Fruit fly (Drosophila melanogaster): ENCODE results near the gene Ype.

Gene Ype

DNA sequence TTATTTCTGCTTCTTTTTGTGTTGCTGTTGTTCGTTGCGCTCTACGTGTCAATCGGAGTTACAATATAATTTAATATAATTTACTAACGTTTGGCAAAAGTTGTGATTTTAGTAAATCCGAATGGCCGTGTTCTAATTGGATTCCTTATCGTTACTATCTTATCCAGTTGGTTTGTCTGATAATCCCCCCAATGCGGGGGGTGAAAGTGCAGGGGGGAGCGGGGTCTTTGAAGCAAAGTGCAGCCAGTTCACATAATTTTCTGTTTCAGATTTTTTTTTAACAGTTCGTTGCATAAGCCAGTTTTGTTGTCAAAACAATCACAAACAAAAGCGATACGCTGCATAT lies 15.5 kb downstream of the Ype start (continued):
- TF ChIP-seq CG15073 (GFP tag; optimal IDR thresholded peaks at IDR 0.05) = no peak
- no peak for TF ChIP-seq YL-1 (GFP tag; optimal IDR thresholded peaks at IDR 0.05)
- peak; percentile 18 for TF ChIP-seq exex (tag; optimal IDR thresholded peaks at IDR 0.05)
- TF ChIP-seq MBD-R2 (GFP tag; IDR thresholded peaks at IDR 0.05) = no peak
- TF ChIP-seq caup (GFP tag; optimal IDR thresholded peaks at IDR 0.05; ENCODE audit: severe bottlenecking) = no peak
- TF ChIP-seq CG7271 (tag; optimal IDR thresholded peaks at IDR 0.05) = no peak
- no peak for TF ChIP-seq ac (GFP tag; optimal IDR thresholded peaks at IDR 0.05)
- no peak for TF ChIP-seq CG7786 (GFP tag; optimal IDR thresholded peaks at IDR 0.05)
- TF ChIP-seq grn (GFP tag; optimal IDR thresholded peaks at IDR 0.05) = peak; percentile 2
- TF ChIP-seq crol (GFP tag; IDR thresholded peaks at IDR 0.05) = peak; percentile 69
- TF ChIP-seq CG10366 (GFP tag; IDR thresholded peaks at IDR 0.05) = no peak
- no peak for TF ChIP-seq ind (GFP tag; optimal IDR thresholded peaks at IDR 0.05)
- TF ChIP-seq CG8359 (GFP tag; optimal IDR thresholded peaks at IDR 0.05; ENCODE audit: borderline replicate concordance) = no peak
- no peak for TF ChIP-seq CG17359 (tag; optimal IDR thresholded peaks at IDR 0.05)
- no peak for TF ChIP-seq slbo (GFP tag; IDR thresholded peaks at IDR 0.05)
- no peak for TF ChIP-seq CG2116 (GFP tag; optimal IDR thresholded peaks at IDR 0.05)
- TF ChIP-seq CG7372 (GFP tag; IDR thresholded peaks at IDR 0.05) = no peak
- TF ChIP-seq Side (GFP tag; optimal IDR thresholded peaks at IDR 0.05) = no peak
- TF ChIP-seq CHES-1-like (GFP tag; optimal IDR thresholded peaks at IDR 0.05) = no peak
- TF ChIP-seq Sry-β (GFP tag; optimal IDR thresholded peaks at IDR 0.05) = no peak
- no peak for TF ChIP-seq sqz (GFP tag; optimal IDR thresholded peaks at IDR 0.05)
- TF ChIP-seq tup (GFP tag; optimal IDR thresholded peaks at IDR 0.05) = no peak
- no peak for TF ChIP-seq seq (GFP tag; IDR thresholded peaks at IDR 0.05)
- TF ChIP-seq fd64A (GFP tag; optimal IDR thresholded peaks at IDR 0.05) = no peak
- TF ChIP-seq CG4617 (GFP tag; optimal IDR thresholded peaks at IDR 0.05; ENCODE audit: borderline replicate concordance) = no peak
- TF ChIP-seq CG11723 (GFP tag; optimal IDR thresholded peaks at IDR 0.05) = no peak
- TF ChIP-seq CG10979 (tag; optimal IDR thresholded peaks at IDR 0.05) = no peak
- no peak for TF ChIP-seq CG11504 (tag; optimal IDR thresholded peaks at IDR 0.05)
- TF ChIP-seq lola (GFP tag; optimal IDR thresholded peaks at IDR 0.05) = no peak
- no peak for TF ChIP-seq Nf-YB (GFP tag; optimal IDR thresholded peaks at IDR 0.05)
- TF ChIP-seq dmrt99B (tag; optimal IDR thresholded peaks at IDR 0.05) = no peak
- TF ChIP-seq ato (GFP tag; IDR thresholded peaks at IDR 0.05; ENCODE audit: partially characterized antibody) = no peak
- no peak for TF ChIP-seq ase (GFP tag; IDR thresholded peaks at IDR 0.05)

DNA sequence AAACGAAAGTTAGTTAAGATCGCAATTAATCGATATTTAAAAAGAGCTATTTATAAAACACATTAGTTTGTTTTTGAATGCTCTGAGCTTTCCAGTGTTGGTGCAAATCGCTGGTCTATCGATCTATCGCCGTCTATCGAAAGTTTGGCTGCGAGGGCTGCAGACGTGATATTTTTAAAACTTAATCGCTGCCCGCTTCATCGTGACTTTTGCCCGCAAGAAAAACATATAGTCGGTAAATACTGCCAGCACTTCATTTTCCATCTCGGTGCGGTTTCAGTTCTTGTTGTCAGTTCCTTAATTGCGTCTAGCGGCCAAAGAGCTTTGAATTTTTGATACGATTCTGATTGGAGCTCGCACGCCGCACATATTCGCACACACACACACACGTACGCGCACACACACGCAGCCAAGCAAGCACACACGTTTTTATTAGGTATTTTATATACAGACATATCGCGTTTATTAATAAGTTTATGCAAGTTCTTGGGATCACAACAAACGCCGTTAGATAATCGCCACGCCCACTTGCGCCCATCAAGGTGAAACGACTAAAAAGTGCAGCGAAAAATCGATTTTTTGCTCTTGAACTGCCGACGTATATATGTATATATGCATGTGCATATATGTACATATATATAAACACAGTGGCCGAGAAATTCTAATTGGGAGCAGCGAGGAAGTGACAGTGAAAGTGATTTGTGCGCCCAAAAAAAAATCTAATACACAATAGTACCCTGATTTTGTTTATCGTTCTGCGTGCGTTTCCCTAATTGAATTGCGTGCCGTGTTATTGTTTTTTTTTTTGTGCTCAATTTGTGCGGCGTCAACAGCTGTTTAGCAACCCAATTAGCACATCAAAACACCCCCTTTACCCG lies 16.2 kb downstream of the Ype start:
- no peak for TF ChIP-seq twi (tag; optimal IDR thresholded peaks at IDR 0.05)
- TF ChIP-seq CG14441 (GFP tag; IDR thresholded peaks at IDR 0.05) = peak; percentile 34; the same call in 1 of the 2 replicates
- no peak for TF ChIP-seq CG2889 (GFP tag; IDR thresholded peaks at IDR 0.05)
- peak in 1 of 2 experiments; percentile 61 for TF ChIP-seq insv (GFP tag; optimal IDR thresholded peaks at IDR 0.05)
- no peak for TF ChIP-seq ind (GFP tag; optimal IDR thresholded peaks at IDR 0.05)
- no peak for TF ChIP-seq CG7357 (GFP tag; IDR thresholded peaks at IDR 0.05)
- TF ChIP-seq maf-S (GFP tag; optimal IDR thresholded peaks at IDR 0.05) = no peak
- peak; percentile 60; the same call in 2 of the 3 replicates for TF ChIP-seq Opbp (GFP tag; IDR thresholded peaks at IDR 0.05; ENCODE audit: partially characterized antibody)
- TF ChIP-seq CG31441 (GFP tag; IDR thresholded peaks at IDR 0.05) = peak; percentile 23; the same call in 1 of the 2 replicates
- peak; percentile 57 for TF ChIP-seq row (GFP tag; IDR thresholded peaks at IDR 0.05)
- TF ChIP-seq NK7.1 (GFP tag; optimal IDR thresholded peaks at IDR 0.05) = no peak
- TF ChIP-seq CG18262 (tag; optimal IDR thresholded peaks at IDR 0.05) = no peak
- TF ChIP-seq nom (GFP tag; optimal IDR thresholded peaks at IDR 0.05) = no peak
- TF ChIP-seq CoRest (tag; optimal IDR thresholded peaks at IDR 0.05) = peak; percentile 21
- no peak for TF ChIP-seq fu2 (GFP tag; optimal IDR thresholded peaks at IDR 0.05)
- peak; percentile 53; the same call in 2 of the 3 replicates for TF ChIP-seq vnd (GFP tag; IDR thresholded peaks at IDR 0.05; ENCODE audit: partially characterized antibody)
- 0 out of 3 replicates have a peak, but pooled peaks have one; percentile 49 for TF ChIP-seq so (GFP tag; IDR thresholded peaks at IDR 0.05)
- TF ChIP-seq Pdp1 (GFP tag; optimal IDR thresholded peaks at IDR 0.05) = peak; percentile 9 to 45
